Fruit fly (Drosophila melanogaster): Measurements from ENCODE around the gene Slob.

Slob gene

DNA sequence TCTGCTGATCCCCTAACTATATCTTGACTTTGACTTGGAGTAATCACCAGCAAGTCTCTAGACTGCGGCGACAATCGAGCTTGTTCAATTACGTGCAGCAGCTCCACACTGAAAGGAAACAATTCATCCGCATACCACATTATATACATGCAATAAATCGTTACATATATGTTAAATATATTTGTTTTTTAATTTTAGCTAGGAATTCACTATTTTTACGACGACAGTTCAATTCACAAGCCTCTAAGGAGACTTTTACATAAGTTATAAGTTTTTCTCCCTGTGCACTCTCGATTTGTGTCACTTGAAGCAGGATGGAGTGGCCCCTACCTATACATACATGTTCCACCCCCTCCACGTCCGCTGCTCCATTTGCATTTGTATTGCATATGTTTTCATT, 76.2 kb downstream of the Slob start:
- TF ChIP-seq CG33017 (tag; optimal IDR thresholded peaks at IDR 0.05) = no peak
- TF ChIP-seq CG7045 (GFP tag; optimal IDR thresholded peaks at IDR 0.05) = no peak
- TF ChIP-seq Crg-1 (GFP tag; optimal IDR thresholded peaks at IDR 0.05) = no peak
- no peak for TF ChIP-seq CG5204 (GFP tag; optimal IDR thresholded peaks at IDR 0.05)
- TF ChIP-seq Clk (GFP tag; optimal IDR thresholded peaks at IDR 0.05) = no peak
- no peak for TF ChIP-seq CG12768 (GFP tag; optimal IDR thresholded peaks at IDR 0.05)

DNA sequence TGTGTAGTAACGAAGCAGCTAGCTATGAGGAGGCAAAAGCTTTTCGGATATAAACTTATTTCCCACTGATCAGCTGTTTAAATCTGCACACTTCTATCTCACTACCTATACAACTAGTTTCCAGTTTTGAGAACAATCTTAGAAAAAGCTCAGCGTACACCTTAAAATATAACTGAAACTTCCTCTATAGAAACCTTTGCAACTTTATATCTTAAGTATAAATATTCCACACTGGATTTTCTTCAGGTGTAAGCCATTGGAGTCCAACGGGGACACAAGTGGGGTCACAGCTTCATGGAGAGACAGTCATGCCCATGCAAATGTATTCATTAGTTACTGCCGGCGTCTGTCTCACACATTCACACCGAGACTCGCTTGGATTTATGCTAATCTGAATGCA, 76.6 kb downstream of the Slob start:
- TF ChIP-seq CG5204 (GFP tag; optimal IDR thresholded peaks at IDR 0.05) (no peak), Mnt (GFP tag; optimal IDR thresholded peaks at IDR 0.05) (no peak), Clk (GFP tag; optimal IDR thresholded peaks at IDR 0.05) (no peak), CG33017 (tag; optimal IDR thresholded peaks at IDR 0.05) (no peak), CG1620 (GFP tag; optimal IDR thresholded peaks at IDR 0.05) (no peak), CG12768 (GFP tag; optimal IDR thresholded peaks at IDR 0.05) (no peak), Hr96 (GFP tag; optimal IDR thresholded peaks at IDR 0.05) (no peak), Crg-1 (GFP tag; optimal IDR thresholded peaks at IDR 0.05) (no peak), toe (GFP tag; optimal IDR thresholded peaks at IDR 0.05) (no peak), CG7045 (GFP tag; optimal IDR thresholded peaks at IDR 0.05) (no peak), cic (GFP tag; optimal IDR thresholded peaks at IDR 0.05) (no peak), cnc (optimal IDR thresholded peaks at IDR 0.05) (no peak), CG7101 (tag; optimal IDR thresholded peaks at IDR 0.05) (no peak), tj (GFP tag; optimal IDR thresholded peaks at IDR 0.05) (no peak), CG11617 (GFP tag; optimal IDR thresholded peaks at IDR 0.05) (no peak), CG14711 (tag; optimal IDR thresholded peaks at IDR 0.05) (no peak), bab1 (GFP tag; optimal IDR thresholded peaks at IDR 0.05) (no peak), ovo (GFP tag; optimal IDR thresholded peaks at IDR 0.05) (no peak)

DNA sequence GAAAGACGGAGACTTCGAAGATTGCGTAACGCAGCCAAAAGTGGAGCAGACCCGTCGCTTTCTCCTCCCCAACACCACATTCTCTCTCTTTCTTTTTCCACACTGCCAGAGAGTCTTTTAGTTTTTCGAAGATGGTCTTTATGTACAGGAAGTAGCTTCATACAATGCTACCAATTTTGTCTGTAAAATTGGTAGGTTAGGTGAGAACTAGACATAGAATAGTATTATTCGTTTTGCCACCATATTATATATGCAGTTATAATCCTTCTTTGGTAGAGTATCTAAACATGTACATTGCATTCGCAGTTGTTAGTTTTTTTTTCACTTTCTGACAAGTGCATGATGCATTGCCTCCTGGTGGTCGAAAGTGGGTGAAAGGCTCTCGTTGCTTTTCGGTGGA, 77.4 kb downstream of the Slob start:
- no peak for TF ChIP-seq CG5204 (GFP tag; optimal IDR thresholded peaks at IDR 0.05)
- no peak for TF ChIP-seq CG14711 (tag; optimal IDR thresholded peaks at IDR 0.05)
- no peak for TF ChIP-seq pad (GFP tag; optimal IDR thresholded peaks at IDR 0.05)
- no peak for TF ChIP-seq bab1 (GFP tag; optimal IDR thresholded peaks at IDR 0.05)
- no peak for TF ChIP-seq Hr96 (GFP tag; optimal IDR thresholded peaks at IDR 0.05)
- TF ChIP-seq Mnt (GFP tag; optimal IDR thresholded peaks at IDR 0.05) = no peak
- TF ChIP-seq Clk (GFP tag; optimal IDR thresholded peaks at IDR 0.05) = no peak
- TF ChIP-seq CG12768 (GFP tag; optimal IDR thresholded peaks at IDR 0.05) = no peak
- TF ChIP-seq cnc (optimal IDR thresholded peaks at IDR 0.05) = no peak
- TF ChIP-seq kay (GFP tag; ENCODE audit: borderline replicate concordance) = no peak
- TF ChIP-seq CG1620 (GFP tag; optimal IDR thresholded peaks at IDR 0.05) = no peak
- TF ChIP-seq CG7045 (GFP tag; optimal IDR thresholded peaks at IDR 0.05) = no peak
- no peak for TF ChIP-seq Crg-1 (GFP tag; optimal IDR thresholded peaks at IDR 0.05)
- no peak for TF ChIP-seq tj (GFP tag; optimal IDR thresholded peaks at IDR 0.05)
- TF ChIP-seq ovo (GFP tag; optimal IDR thresholded peaks at IDR 0.05) = no peak
- TF ChIP-seq toe (GFP tag; optimal IDR thresholded peaks at IDR 0.05) = no peak
- TF ChIP-seq CG11617 (GFP tag; optimal IDR thresholded peaks at IDR 0.05) = no peak
- no peak for TF ChIP-seq cic (GFP tag; optimal IDR thresholded peaks at IDR 0.05)
- no peak for TF ChIP-seq CG7101 (tag; optimal IDR thresholded peaks at IDR 0.05)

DNA sequence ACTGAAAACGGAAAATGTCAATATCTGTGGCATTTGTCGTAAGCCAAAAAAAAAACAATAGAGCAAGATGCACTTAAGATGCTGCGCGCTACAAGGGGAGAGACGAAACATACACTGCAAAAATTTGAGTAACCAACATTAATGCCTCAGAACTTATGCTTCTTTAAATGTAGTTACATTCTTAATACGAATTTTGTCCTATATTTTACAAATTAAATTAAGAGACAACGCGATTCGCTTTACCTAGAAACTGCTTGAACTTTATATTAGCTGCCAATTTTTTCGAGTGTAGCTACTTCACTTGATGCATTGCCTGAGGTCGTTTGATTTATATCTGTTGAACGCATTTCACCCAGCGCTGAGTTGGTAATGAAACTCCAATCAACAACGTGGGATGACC, 78.0 kb downstream of the Slob start:
- no peak for TF ChIP-seq CG33017 (tag; optimal IDR thresholded peaks at IDR 0.05)
- TF ChIP-seq CG11617 (GFP tag; optimal IDR thresholded peaks at IDR 0.05) = no peak
- no peak for TF ChIP-seq Hr96 (GFP tag; optimal IDR thresholded peaks at IDR 0.05)
- no peak for TF ChIP-seq Clk (GFP tag; optimal IDR thresholded peaks at IDR 0.05)
- no peak for TF ChIP-seq toe (GFP tag; optimal IDR thresholded peaks at IDR 0.05)
- no peak for TF ChIP-seq CG7101 (tag; optimal IDR thresholded peaks at IDR 0.05)
- no peak for TF ChIP-seq CG12768 (GFP tag; optimal IDR thresholded peaks at IDR 0.05)
- no peak for TF ChIP-seq bab1 (GFP tag; optimal IDR thresholded peaks at IDR 0.05)
- no peak for TF ChIP-seq cnc (optimal IDR thresholded peaks at IDR 0.05)
- no peak for TF ChIP-seq tj (GFP tag; optimal IDR thresholded peaks at IDR 0.05)
- no peak for TF ChIP-seq CG1620 (GFP tag; optimal IDR thresholded peaks at IDR 0.05)
- no peak for TF ChIP-seq kay (GFP tag; ENCODE audit: borderline replicate concordance)

DNA sequence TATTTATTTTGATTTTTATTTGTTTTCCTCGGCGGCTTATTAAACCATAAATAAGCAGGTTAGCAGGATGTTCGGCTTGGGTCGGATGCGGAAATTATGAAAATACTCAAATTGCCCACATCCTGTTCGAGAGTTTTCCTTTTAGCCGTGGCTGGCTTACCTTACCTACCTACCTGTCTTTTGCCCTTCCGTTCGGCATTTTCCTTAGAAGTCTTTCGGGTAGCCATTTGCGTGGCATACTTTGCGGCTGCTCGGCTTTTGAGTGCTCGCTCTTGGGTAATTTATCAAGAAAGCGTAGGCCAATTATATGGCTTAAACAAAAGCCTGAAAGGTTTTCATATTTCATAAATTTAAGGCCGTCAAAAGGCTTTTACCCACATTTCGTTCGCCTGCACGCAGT, 82.0 kb downstream of the Slob start:
- TF ChIP-seq cic (GFP tag; optimal IDR thresholded peaks at IDR 0.05) (no peak), Clk (GFP tag; optimal IDR thresholded peaks at IDR 0.05) (no peak), ovo (GFP tag; optimal IDR thresholded peaks at IDR 0.05) (no peak), pad (GFP tag; optimal IDR thresholded peaks at IDR 0.05) (no peak), Hr96 (GFP tag; optimal IDR thresholded peaks at IDR 0.05) (no peak), toe (GFP tag; optimal IDR thresholded peaks at IDR 0.05) (no peak), Mnt (GFP tag; optimal IDR thresholded peaks at IDR 0.05) (no peak), CG14711 (tag; optimal IDR thresholded peaks at IDR 0.05) (no peak), Crg-1 (GFP tag; optimal IDR thresholded peaks at IDR 0.05) (no peak), CG7045 (GFP tag; optimal IDR thresholded peaks at IDR 0.05) (no peak)

All from whole organism, adult.